Fruit fly (Drosophila melanogaster) whole organism, embryonic: ENCODE measurements around the gene CG42795.

ENCODE experiments used
- Abd-B ChIP-seq: fragments of 200-800 bp; sonication (Bioruptor generic); optimal IDR thresholded peaks from 2 replicates; lab custom pipeline; 2018; ENCODE audit warnings: missing biosample characterization, mild to moderate bottlenecking, missing genetic modification characterization, moderate library complexity
- Atf3 ChIP-seq: fragments of 200-800 bp; sonication (Bioruptor generic); optimal IDR thresholded peaks from 3 replicates; lab custom pipeline; 2016; ENCODE audit warnings: missing biosample characterization, missing genetic modification characterization
- B-H1 ChIP-seq: fragments of 200-800 bp; sonication (Bioruptor generic); IDR thresholded peaks from 3 replicates; pipeline ENCODE4 v1.3.6; 2022; ENCODE audit warnings: missing biosample characterization, missing genetic modification characterization
- Bgb ChIP-seq: fragments of 200-800 bp; sonication (Bioruptor generic); IDR thresholded peaks from 2 replicates; pipeline ENCODE4 v1.3.6; 2022; ENCODE audit warnings: missing biosample characterization, missing genetic modification characterization; ENCODE audit not compliant: partially characterized antibody
- CG10321 ChIP-seq: fragments of 200-800 bp; sonication (Bioruptor generic); IDR thresholded peaks from 2 replicates; pipeline ENCODE4 v1.3.6; 2022; ENCODE audit warnings: missing biosample characterization, missing genetic modification characterization
- CG11723 ChIP-seq: fragments of 200-800 bp; sonication (Bioruptor generic); optimal IDR thresholded peaks from 2 replicates; lab custom pipeline; 2017; ENCODE audit warnings: missing biosample characterization, mild to moderate bottlenecking, missing genetic modification characterization
- CG12659 ChIP-seq: fragments of 200-800 bp; sonication (Bioruptor generic); optimal IDR thresholded peaks from 3 replicates; lab custom pipeline; 2017; ENCODE audit warnings: mild to moderate bottlenecking, missing biosample characterization, missing genetic modification reagents, missing genetic modification characterization
- CG12744 ChIP-seq: fragments of 200-800 bp; sonication (Bioruptor generic); optimal IDR thresholded peaks from 2 replicates; lab custom pipeline; 2016; ENCODE audit warnings: missing biosample characterization, missing genetic modification characterization
- CG12769 ChIP-seq: fragments of 200-800 bp; sonication (Bioruptor generic); optimal IDR thresholded peaks from 2 replicates; lab custom pipeline; 2019; ENCODE audit warnings: missing biosample characterization, mild to moderate bottlenecking, missing genetic modification characterization, moderate library complexity
- CG13424 ChIP-seq: fragments of 200-800 bp; sonication (Bioruptor generic); optimal IDR thresholded peaks from 2 replicates; lab custom pipeline; 2019; ENCODE audit warnings: missing biosample characterization, mild to moderate bottlenecking, missing genetic modification characterization, moderate library complexity
- CG13624 ChIP-seq: fragments of 200-800 bp; sonication (Bioruptor generic); optimal IDR thresholded peaks from 2 replicates; lab custom pipeline; 2016; ENCODE audit warnings: missing biosample characterization, missing genetic modification characterization
- CG14860 ChIP-seq: fragments of 200-800 bp; sonication (Bioruptor generic); IDR thresholded peaks from 3 replicates; pipeline ENCODE4 v1.3.6; 2022; ENCODE audit warnings: missing biosample characterization, missing genetic modification characterization; ENCODE audit not compliant: partially characterized antibody
- CG15073 ChIP-seq: fragments of 200-800 bp; sonication (Bioruptor generic); optimal IDR thresholded peaks from 2 replicates; lab custom pipeline; 2016; ENCODE audit warnings: missing biosample characterization, missing genetic modification characterization
- CG18619 ChIP-seq: fragments of 200-800 bp; sonication (Bioruptor generic); optimal IDR thresholded peaks from 3 replicates; lab custom pipeline; 2017; ENCODE audit warnings: missing biosample characterization, mild to moderate bottlenecking, missing genetic modification characterization
- CG2712 ChIP-seq: fragments of 200-800 bp; optimal IDR thresholded peaks from 3 replicates; lab custom pipeline; 2019; ENCODE audit warnings: missing biosample characterization, mild to moderate bottlenecking, missing genetic modification characterization, moderate library complexity
- CG31224 ChIP-seq: fragments of 200-800 bp; sonication (Bioruptor generic); IDR thresholded peaks from 2 replicates; pipeline ENCODE4 v1.3.6; 2022; ENCODE audit warnings: missing biosample characterization, missing genetic modification characterization
- CG31441 ChIP-seq: fragments of 200-800 bp; sonication (Bioruptor generic); IDR thresholded peaks from 2 replicates; pipeline ENCODE4 v1.3.6; 2022; ENCODE audit warnings: missing biosample characterization, missing genetic modification characterization
- CG5953 ChIP-seq: fragments of 200-800 bp; sonication (Bioruptor generic); IDR thresholded peaks from 2 replicates; pipeline ENCODE4 v1.3.6; 2022; ENCODE audit warnings: missing biosample characterization, missing genetic modification characterization
- CG6175 ChIP-seq: fragments of 200-800 bp; sonication (Bioruptor generic); IDR thresholded peaks from 3 replicates; pipeline ENCODE4 v1.3.6; 2022; ENCODE audit warnings: missing biosample characterization, missing genetic modification characterization
- CG6683 ChIP-seq: fragments of 200-800 bp; sonication (Bioruptor generic); optimal IDR thresholded peaks from 2 replicates; lab custom pipeline; 2017; ENCODE audit warnings: missing biosample characterization, mild to moderate bottlenecking, missing genetic modification characterization, missing genetic modification reagents
- CG7987 ChIP-seq: fragments of 200-800 bp; sonication (Bioruptor generic); optimal IDR thresholded peaks from 2 replicates; lab custom pipeline; 2018; ENCODE audit warnings: missing biosample characterization, mild to moderate bottlenecking, missing genetic modification characterization, moderate library complexity
- CG8089 ChIP-seq: fragments of 200-800 bp; sonication (Bioruptor generic); optimal IDR thresholded peaks from 3 replicates; lab custom pipeline; 2016; ENCODE audit warnings: missing biosample characterization, missing genetic modification characterization
- CG8478 ChIP-seq: fragments of >200 bp; optimal IDR thresholded peaks from 2 replicates; lab custom pipeline; 2018
- CG9609 ChIP-seq: fragments of 200-800 bp; sonication (Bioruptor generic); optimal IDR thresholded peaks from 3 replicates; lab custom pipeline; 2016; ENCODE audit warnings: missing biosample characterization, missing genetic modification characterization
- CTCF ChIP-seq: fragments of 200-800 bp; sonication (Bioruptor generic); optimal IDR thresholded peaks from 2 replicates; lab custom pipeline; 2017; ENCODE audit warnings: missing biosample characterization, mild to moderate bottlenecking, missing genetic modification characterization, moderate library complexity
- E2f1 ChIP-seq: fragments of 200-800 bp; sonication (Bioruptor generic); IDR thresholded peaks from 2 replicates; pipeline ENCODE4 v1.3.6; 2022; ENCODE audit warnings: missing biosample characterization, missing genetic modification characterization
- Eip74EF ChIP-seq, 2 experiments: fragments of 200-800 bp in 1 of 2; fragments of >200 bp in 1 of 2; sonication (Bioruptor generic) in 1 of 2; optimal IDR thresholded peaks; 2 replicates each; lab custom pipeline; 2017 to 2019; ENCODE audit warnings: missing biosample characterization in 2 of 2, missing genetic modification characterization in 2 of 2, mild to moderate bottlenecking in 1 of 2, moderate library complexity in 1 of 2
- HLH3B ChIP-seq: fragments of 200-800 bp; sonication (Bioruptor generic); IDR thresholded peaks from 2 replicates; pipeline ENCODE4 v1.3.6; 2022; ENCODE audit warnings: missing biosample characterization, missing genetic modification characterization
- Mrtf ChIP-seq: fragments of 200-800 bp; sonication (Bioruptor generic); IDR thresholded peaks from 3 replicates; pipeline ENCODE4 v1.3.6; 2022; ENCODE audit warnings: missing biosample characterization, missing genetic modification characterization
- Nf-YB ChIP-seq: fragments of 200-800 bp; sonication (Bioruptor generic); optimal IDR thresholded peaks from 3 replicates; lab custom pipeline; 2019; ENCODE audit warnings: missing biosample characterization, mild to moderate bottlenecking, missing genetic modification characterization, moderate library complexity
- NfI ChIP-seq: fragments of 200-800 bp; sonication (Bioruptor generic); optimal IDR thresholded peaks from 3 replicates; lab custom pipeline; 2018; ENCODE audit warnings: missing biosample characterization, mild to moderate bottlenecking, missing genetic modification characterization, moderate library complexity
- Oaz ChIP-seq: fragments of 200-800 bp; sonication (Bioruptor generic); IDR thresholded peaks from 2 replicates; pipeline ENCODE4 v1.3.6; 2022; ENCODE audit warnings: missing biosample characterization, missing genetic modification characterization
- Scr ChIP-seq: fragments of 200-800 bp; sonication (Bioruptor generic); IDR thresholded peaks from 2 replicates; pipeline ENCODE4 v1.3.6; 2022; ENCODE audit warnings: missing biosample characterization, missing genetic modification characterization; ENCODE audit not compliant: partially characterized antibody
- Sin3A ChIP-seq: fragments of >200 bp; optimal IDR thresholded peaks from 2 replicates; lab custom pipeline; 2018
- ac ChIP-seq: fragments of 200-800 bp; sonication (Bioruptor generic); optimal IDR thresholded peaks from 3 replicates; lab custom pipeline; 2017; ENCODE audit warnings: missing biosample characterization, mild to moderate bottlenecking, missing genetic modification characterization
- ap ChIP-seq: fragments of 200-800 bp; sonication (Bioruptor generic); IDR thresholded peaks from 2 replicates; pipeline ENCODE4 v1.3.6; 2022; ENCODE audit warnings: missing biosample characterization, missing genetic modification characterization
- ci ChIP-seq: fragments of 200-800 bp; sonication (Bioruptor generic); IDR thresholded peaks from 3 replicates; pipeline ENCODE4 v1.3.6; 2022; ENCODE audit warnings: missing biosample characterization, missing genetic modification characterization
- crc ChIP-seq: fragments of 200-800 bp; sonication (Bioruptor generic); optimal IDR thresholded peaks from 2 replicates; lab custom pipeline; 2016; ENCODE audit warnings: missing biosample characterization, missing genetic modification characterization
- dimm ChIP-seq: fragments of 200-800 bp; sonication (Bioruptor generic); IDR thresholded peaks from 2 replicates; pipeline ENCODE4 v1.3.6; 2022; ENCODE audit warnings: missing biosample characterization, missing genetic modification characterization
- esg ChIP-seq: fragments of 200-800 bp; sonication (Bioruptor generic); conservative IDR thresholded peaks from 2 replicates; pipeline ENCODE4 v1.3.6; 2022; ENCODE audit warnings: missing biosample characterization, missing genetic modification characterization
- gsb ChIP-seq: fragments of 200-800 bp; sonication (Bioruptor generic); IDR thresholded peaks from 2 replicates; pipeline ENCODE4 v1.3.6; 2022; ENCODE audit warnings: missing biosample characterization, missing genetic modification characterization
- hb ChIP-seq: fragments of 200-800 bp; sonication (Bioruptor generic); IDR thresholded peaks from 3 replicates; pipeline ENCODE4 v1.3.6; 2022; ENCODE audit warnings: missing biosample characterization, missing genetic modification characterization; ENCODE audit not compliant: partially characterized antibody
- maf-S ChIP-seq: fragments of 200-800 bp; sonication (Bioruptor generic); optimal IDR thresholded peaks from 2 replicates; lab custom pipeline; 2016; ENCODE audit warnings: missing biosample characterization, missing genetic modification characterization
- mam ChIP-seq: fragments of 200-800 bp; sonication (Bioruptor generic); optimal IDR thresholded peaks from 3 replicates; lab custom pipeline; 2016; ENCODE audit warnings: missing biosample characterization, missing genetic modification characterization
- mld ChIP-seq: fragments of 200-800 bp; sonication (Bioruptor generic); IDR thresholded peaks from 3 replicates; pipeline ENCODE4 v1.3.6; 2022; ENCODE audit warnings: missing biosample characterization, missing genetic modification characterization; ENCODE audit not compliant: partially characterized antibody
- pho ChIP-seq: fragments of 200-800 bp; sonication (Bioruptor generic); optimal IDR thresholded peaks from 2 replicates; lab custom pipeline; 2016; ENCODE audit warnings: missing biosample characterization, missing genetic modification characterization
- seq ChIP-seq: fragments of 200-800 bp; sonication (Bioruptor generic); IDR thresholded peaks from 2 replicates; pipeline ENCODE4 v1.3.6; 2022; ENCODE audit warnings: missing biosample characterization, missing genetic modification characterization
- sisA ChIP-seq: fragments of 200-800 bp; sonication (Bioruptor generic); IDR thresholded peaks from 2 replicates; pipeline ENCODE4 v1.3.6; 2022; ENCODE audit warnings: missing biosample characterization, missing genetic modification characterization
- sob ChIP-seq: fragments of 200-800 bp; sonication (Bioruptor generic); IDR thresholded peaks from 2 replicates; pipeline ENCODE4 v1.3.6; 2022; ENCODE audit warnings: missing biosample characterization, missing genetic modification characterization
- tio ChIP-seq: fragments of 200-800 bp; sonication (Bioruptor generic); optimal IDR thresholded peaks from 2 replicates; lab custom pipeline; 2017; ENCODE audit warnings: missing biosample characterization, missing genetic modification characterization, inconsistent platforms
- trem ChIP-seq: fragments of 200-800 bp; optimal IDR thresholded peaks from 3 replicates; lab custom pipeline; 2019; ENCODE audit warnings: missing biosample characterization, mild to moderate bottlenecking, missing genetic modification characterization, moderate library complexity
- usp ChIP-seq: fragments of >200 bp; optimal IDR thresholded peaks from 2 replicates; lab custom pipeline; 2017; ENCODE audit warnings: missing biosample characterization, missing genetic modification characterization
- wdn ChIP-seq: fragments of 200-800 bp; sonication (Bioruptor generic); IDR thresholded peaks from 2 replicates; pipeline ENCODE4 v1.3.6; 2022; ENCODE audit warnings: missing biosample characterization, missing genetic modification characterization

The CG42795 gene

DNA sequence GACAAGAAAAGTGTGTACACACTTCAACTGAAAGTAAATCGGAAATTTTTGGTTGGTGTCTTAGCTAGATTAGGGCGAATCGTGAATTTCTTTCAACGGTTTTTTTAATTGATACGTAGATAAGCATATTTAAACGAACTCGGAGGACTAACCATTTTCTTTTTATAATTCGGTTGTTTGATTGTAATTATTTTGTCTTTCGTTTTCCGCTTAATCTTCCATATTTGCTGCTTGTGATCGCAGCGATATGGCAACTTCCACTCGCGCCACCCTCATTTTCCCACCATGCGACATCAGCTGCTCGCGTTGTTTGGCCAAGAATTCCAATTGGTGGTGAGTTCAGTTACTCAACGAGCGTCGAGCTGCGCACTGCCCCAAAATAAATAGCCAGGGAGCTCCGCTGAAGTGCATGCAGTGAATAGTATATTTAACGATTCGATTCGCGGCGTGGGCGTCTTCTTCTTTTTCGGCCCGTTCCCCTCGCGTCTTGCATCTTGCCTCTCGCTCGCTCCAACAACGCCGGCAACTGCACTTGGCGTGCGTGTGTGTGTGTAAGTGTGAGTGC is 38.6 kb downstream of the CG42795 start, which contains the start of gene Nuak (continued):
- peak; percentile 87 for TF ChIP-seq NfI (GFP tag; lab: Kevin White, UChicago)
- TF ChIP-seq Sin3A (lab: Kevin White, UChicago) = peak; percentile 86
- no peak for TF ChIP-seq HLH3B (GFP tag; lab: Robert Waterston, UW)
- TF ChIP-seq CG12744 (GFP tag; lab: Kevin White, UChicago) = peak; percentile 88
- TF ChIP-seq dimm (GFP tag; lab: Robert Waterston, UW) = no peak
- no peak for TF ChIP-seq CG10321 (GFP tag; lab: Robert Waterston, UW)
- TF ChIP-seq CTCF (GFP tag; lab: Kevin White, UChicago) = peak; percentile 65
- TF ChIP-seq CG6683 = peak; percentile 56
- TF ChIP-seq ci (GFP tag; lab: Robert Waterston, UW) = no peak
- TF ChIP-seq CG8089 (GFP tag; lab: Kevin White, UChicago) = peak; percentile 89
- TF ChIP-seq maf-S = peak; percentile 87
- TF ChIP-seq CG8478 (lab: Kevin White, UChicago) = no peak
- TF ChIP-seq Eip74EF (GFP tag; optimal IDR thresholded peaks at IDR 0.05; lab: Kevin White, UChicago) = peak in 1 of 2 experiments; percentile 83
- TF ChIP-seq Oaz (GFP tag; lab: Robert Waterston, UW) = no peak
- TF ChIP-seq CG12659 (GFP tag; lab: Kevin White, UChicago) = peak; percentile 92
- peak; percentile 99 for TF ChIP-seq CG13624
- TF ChIP-seq sisA (GFP tag; lab: Robert Waterston, UW) = no peak
- TF ChIP-seq CG2712 (tag; lab: Kevin White, UChicago) = peak; percentile 86
- peak; percentile 79 for TF ChIP-seq CG7987 (GFP tag; lab: Kevin White, UChicago)
- no peak for TF ChIP-seq CG15073 (GFP tag; lab: Kevin White, UChicago)
- TF ChIP-seq CG13424 (tag; lab: Kevin White, UChicago) = peak; percentile 90
- no peak for TF ChIP-seq sob (GFP tag; lab: Robert Waterston, UW)
- TF ChIP-seq CG5953 (GFP tag; lab: Robert Waterston, UW) = no peak
- TF ChIP-seq CG31441 (GFP tag; lab: Robert Waterston, UW) = no peak
- TF ChIP-seq CG12769 (tag; lab: Kevin White, UChicago) = peak; percentile 85
- no peak for TF ChIP-seq Scr
- peak; percentile 83 for TF ChIP-seq Abd-B (GFP tag; lab: Kevin White, UChicago)
- TF ChIP-seq mld (GFP tag; lab: Robert Waterston, UW) = no peak
- peak; percentile 93 for TF ChIP-seq CG9609 (GFP tag; lab: Kevin White, UChicago)
- TF ChIP-seq esg (GFP tag; lab: Robert Waterston, UW) = no peak
- TF ChIP-seq Nf-YB = peak; percentile 73
- TF ChIP-seq seq (GFP tag; lab: Robert Waterston, UW) = no peak
- TF ChIP-seq ac (GFP tag; lab: Kevin White, UChicago) = peak; percentile 41
- peak; percentile 85 for TF ChIP-seq trem (tag; lab: Kevin White, UChicago)
- TF ChIP-seq E2f1 (GFP tag; lab: Robert Waterston, UW) = no peak
- TF ChIP-seq wdn (GFP tag; lab: Robert Waterston, UW) = no peak
- TF ChIP-seq CG11723 (GFP tag; lab: Kevin White, UChicago) = peak; percentile 68
- TF ChIP-seq CG6175 (GFP tag; lab: Robert Waterston, UW) = no peak
- no peak for TF ChIP-seq B-H1 (GFP tag; lab: Robert Waterston, UW)
- no peak for TF ChIP-seq gsb
- TF ChIP-seq tio (GFP tag; lab: Kevin White, UChicago) = peak; percentile 81
- no peak for TF ChIP-seq Bgb (GFP tag; lab: Robert Waterston, UW)
- peak; percentile 91 for TF ChIP-seq Atf3
- peak; percentile 80 for TF ChIP-seq CG18619 (GFP tag; lab: Kevin White, UChicago)
- TF ChIP-seq CG14860 (GFP tag; lab: Robert Waterston, UW) = no peak
- no peak for TF ChIP-seq usp
- TF ChIP-seq crc = peak; percentile 90
- no peak for TF ChIP-seq ap
- TF ChIP-seq hb (GFP tag; lab: Robert Waterston, UW) = no peak
- TF ChIP-seq mam (GFP tag; lab: Kevin White, UChicago) = peak; percentile 98
- peak; percentile 96 for TF ChIP-seq pho (GFP tag; lab: Kevin White, UChicago)
- TF ChIP-seq CG31224 (GFP tag; lab: Robert Waterston, UW) = no peak
- TF ChIP-seq Mrtf (GFP tag; lab: Robert Waterston, UW) = no peak
